Fruit fly (Drosophila melanogaster): Measurements from ENCODE around the gene CG6168.

DNA sequence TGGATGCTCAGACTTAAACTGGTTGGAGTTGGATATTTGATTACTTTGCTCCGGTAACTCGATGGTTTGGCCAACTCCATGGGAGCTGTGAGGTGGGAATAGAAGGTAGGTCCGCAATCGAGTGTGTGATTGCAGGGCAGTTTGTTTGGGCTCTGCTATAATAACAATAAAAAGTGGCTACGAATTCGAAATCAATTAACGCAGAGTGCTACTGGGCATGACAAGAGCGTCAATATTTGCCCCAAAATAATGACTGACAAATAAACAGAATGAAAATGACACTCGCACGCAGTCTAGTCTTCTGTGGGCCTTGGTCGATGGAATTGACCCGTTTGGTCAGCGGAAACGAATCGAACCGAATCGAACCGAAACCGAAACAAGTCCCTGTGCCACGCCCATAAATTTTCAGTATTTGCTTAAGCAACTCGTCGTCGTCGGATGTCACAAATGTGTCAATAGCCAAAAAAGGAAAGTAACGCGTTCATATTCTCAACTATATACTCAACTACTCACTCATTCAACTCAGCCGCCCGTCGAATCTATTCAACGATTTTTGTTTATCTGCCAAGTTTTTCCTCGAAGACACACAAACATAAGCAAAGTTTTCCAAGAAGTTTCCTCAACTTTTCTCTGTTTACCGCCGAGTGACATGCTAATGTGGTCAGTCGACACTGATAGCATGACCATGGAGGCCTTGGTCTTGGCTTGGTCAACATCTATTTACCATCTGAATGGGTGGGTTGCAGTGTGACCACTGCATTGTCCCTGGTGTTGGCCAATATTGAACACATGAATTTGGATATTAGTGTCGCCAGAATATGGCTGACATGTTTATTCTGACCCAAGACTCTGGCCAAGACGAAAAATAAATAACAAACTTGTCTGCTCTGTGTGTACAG is 34.2 kb upstream of the CG6168 start:
- TF ChIP-seq pan (optimal IDR thresholded peaks at IDR 0.05) (no peak), psq (optimal IDR thresholded peaks at IDR 0.05) (no peak), Dll (optimal IDR thresholded peaks at IDR 0.05) (no peak), usp (GFP tag; optimal IDR thresholded peaks at IDR 0.05) (no peak), CG8478 (optimal IDR thresholded peaks at IDR 0.05) (no peak)

Data from whole organism.